Worm (Caenorhabditis elegans) whole organism, young adult: ENCODE data around the gene srg-2.
A peak's percentile ranks its signal among the peaks of the same experiment; 100 is the strongest.

Source experiments
- B0035.1 ChIP-seq: sonication (generic microtip); optimal IDR thresholded peaks from 2 replicates; lab custom pipeline; 2016; ENCODE audit warnings: missing genetic modification characterization, mild to moderate bottlenecking, missing compliant biosample characterization, missing genotype, missing genetic modification reagents
- B0261.1 ChIP-seq: sonication (generic microtip); optimal IDR thresholded peaks from 2 replicates; lab custom pipeline; 2016; ENCODE audit warnings: mild to moderate bottlenecking, missing genetic modification characterization, moderate library complexity, missing compliant biosample characterization
- C06A6.2 ChIP-seq: fragments of 200-800 bp; sonication (Bioruptor generic); conservative IDR thresholded peaks from 2 replicates; pipeline ENCODE4 v1.3.6; 2022; ENCODE audit warnings: missing genetic modification characterization, missing compliant biosample characterization
- F33H1.4 ChIP-seq: fragments of 200-800 bp; sonication (Bioruptor generic); IDR thresholded peaks from 2 replicates; pipeline ENCODE4 v1.3.6; 2022; ENCODE audit warnings: missing genetic modification reagents, missing genetic modification characterization, missing compliant biosample characterization
- F52B5.7 ChIP-seq: sonication (generic microtip); optimal IDR thresholded peaks from 2 replicates; lab custom pipeline; 2016; ENCODE audit warnings: mild to moderate bottlenecking, missing genetic modification characterization, missing compliant biosample characterization
- F55B11.4 ChIP-seq: sonication (generic microtip); optimal IDR thresholded peaks from 2 replicates; lab custom pipeline; 2016; ENCODE audit warnings: missing compliant biosample characterization, missing genetic modification characterization, borderline replicate concordance; ENCODE audit not compliant: insufficient read depth
- F57A8.1 ChIP-seq: fragments of 200-800 bp; sonication (Bioruptor generic); optimal IDR thresholded peaks from 2 replicates; lab custom pipeline; 2018; ENCODE audit warnings: mild to moderate bottlenecking, missing genetic modification characterization, moderate library complexity, missing compliant biosample characterization
- Y67H2A.10 ChIP-seq: fragments of 200-800 bp; sonication (Bioruptor generic); conservative IDR thresholded peaks from 2 replicates; pipeline ENCODE4 v1.3.6; 2022; ENCODE audit warnings: missing genetic modification reagents, missing genetic modification characterization, missing compliant biosample characterization
- Y79H2A.3 ChIP-seq: fragments of 200-800 bp; sonication (Bioruptor generic); conservative IDR thresholded peaks from 2 replicates; pipeline ENCODE4 v1.3.6; 2022; ENCODE audit warnings: missing genetic modification reagents, missing genetic modification characterization, missing compliant biosample characterization
- aptf-3 ChIP-seq: fragments of 200-800 bp; sonication (Bioruptor generic); IDR thresholded peaks from 2 replicates; pipeline ENCODE4 v1.3.6; 2022; ENCODE audit warnings: missing genetic modification characterization, missing compliant biosample characterization
- athp-1 ChIP-seq: sonication (generic microtip); optimal IDR thresholded peaks from 2 replicates; lab custom pipeline; 2017; ENCODE audit warnings: mild to moderate bottlenecking, missing genetic modification characterization, missing compliant biosample characterization
- attf-3 ChIP-seq: fragments of 200-800 bp; sonication (Bioruptor generic); conservative IDR thresholded peaks from 2 replicates; pipeline ENCODE4 v1.3.6; 2022; ENCODE audit warnings: missing genetic modification reagents, missing genetic modification characterization, missing compliant biosample characterization
- attf-5 ChIP-seq: fragments of 200-800 bp; sonication (Bioruptor generic); optimal IDR thresholded peaks from 2 replicates; lab custom pipeline; 2018; ENCODE audit warnings: mild to moderate bottlenecking, missing genetic modification characterization, missing compliant biosample characterization
- bed-2 ChIP-seq: fragments of 200-800 bp; sonication (Bioruptor generic); IDR thresholded peaks from 2 replicates; pipeline ENCODE4 v1.3.6; 2022; ENCODE audit warnings: missing genetic modification reagents, missing genetic modification characterization, missing compliant biosample characterization
- ceh-100 ChIP-seq: fragments of 200-800 bp; sonication (Bioruptor generic); IDR thresholded peaks from 2 replicates; pipeline ENCODE4 v1.3.6; 2022; ENCODE audit warnings: missing genetic modification reagents, missing genetic modification characterization, missing compliant biosample characterization
- ceh-58 ChIP-seq: fragments of 200-800 bp; sonication (Bioruptor generic); IDR thresholded peaks from 2 replicates; pipeline ENCODE4 v1.3.6; 2022; ENCODE audit warnings: missing genetic modification characterization, missing compliant biosample characterization
- ceh-79 ChIP-seq: sonication (generic microtip); optimal IDR thresholded peaks from 2 replicates; lab custom pipeline; 2017; ENCODE audit warnings: mild to moderate bottlenecking, missing genetic modification characterization, missing compliant biosample characterization
- egl-18 ChIP-seq: fragments of 200-800 bp; sonication (Bioruptor generic); IDR thresholded peaks from 2 replicates; pipeline ENCODE4 v1.3.6; 2022; ENCODE audit warnings: missing genetic modification reagents, missing genetic modification characterization, missing compliant biosample characterization
- ets-4 ChIP-seq: fragments of 200-800 bp; sonication (Bioruptor generic); optimal IDR thresholded peaks from 2 replicates; lab custom pipeline; 2018; ENCODE audit warnings: mild to moderate bottlenecking, missing genetic modification characterization, missing compliant biosample characterization
- gei-17 ChIP-seq: fragments of 200-800 bp; sonication (Bioruptor generic); optimal IDR thresholded peaks from 2 replicates; lab custom pipeline; 2018; ENCODE audit warnings: mild to moderate bottlenecking, missing genetic modification characterization, missing compliant biosample characterization
- him-1 ChIP-seq: sonication (generic microtip); optimal IDR thresholded peaks from 2 replicates; lab custom pipeline; 2016; ENCODE audit warnings: missing genotype, missing genetic modification reagents, missing genetic modification characterization, missing compliant biosample characterization
- hlh-12 ChIP-seq: sonication (generic microtip); optimal IDR thresholded peaks from 2 replicates; lab custom pipeline; 2016; ENCODE audit warnings: missing genetic modification characterization, missing compliant biosample characterization
- hsf-1 ChIP-seq: fragments of 200-800 bp; sonication (Bioruptor generic); IDR thresholded peaks from 2 replicates; pipeline ENCODE4 v1.3.6; 2022; ENCODE audit warnings: missing genetic modification reagents, missing genetic modification characterization, missing compliant biosample characterization
- lir-1 ChIP-seq: fragments of 200-800 bp; sonication (Bioruptor generic); conservative IDR thresholded peaks from 2 replicates; pipeline ENCODE4 v1.3.6; 2022; ENCODE audit warnings: missing genetic modification reagents, missing genetic modification characterization, missing compliant biosample characterization
- mel-28 ChIP-seq: sonication (generic microtip); optimal IDR thresholded peaks from 2 replicates; lab custom pipeline; 2016; ENCODE audit warnings: borderline replicate concordance, mild to moderate bottlenecking, missing genetic modification characterization, missing compliant biosample characterization
- mxl-1 ChIP-seq: sonication (generic microtip); optimal IDR thresholded peaks from 2 replicates; lab custom pipeline; 2016; ENCODE audit warnings: missing genetic modification characterization, missing compliant biosample characterization
- nfyb-1 ChIP-seq: fragments of 200-800 bp; sonication (Bioruptor generic); IDR thresholded peaks from 2 replicates; pipeline ENCODE4 v1.3.6; 2022; ENCODE audit warnings: missing genetic modification reagents, missing genetic modification characterization, missing compliant biosample characterization
- nhr-90 ChIP-seq: sonication (generic microtip); optimal IDR thresholded peaks from 2 replicates; lab custom pipeline; 2016; ENCODE audit warnings: missing genotype, mild to moderate bottlenecking, missing genetic modification characterization, missing compliant biosample characterization
- pbrm-1 ChIP-seq: fragments of 200-800 bp; sonication (Bioruptor generic); IDR thresholded peaks from 2 replicates; pipeline ENCODE4 v1.3.6; 2022; ENCODE audit warnings: missing genetic modification reagents, missing genetic modification characterization, missing compliant biosample characterization
- snpc-4 ChIP-seq, 5 experiments: fragments of 150-350 bp in 1 of 5; sonication (generic microtip) in 4 of 5; optimal IDR thresholded peaks; 2 replicates each; lab custom pipeline; 2014 to 2018; ENCODE audit warnings: missing genetic modification characterization in 5 of 5, missing biosample characterization in 3 of 5, antibody characterized with exemption in 2 of 5, mild to moderate bottlenecking in 2 of 5, missing compliant biosample characterization in 2 of 5, missing genotype in 2 of 5, moderate library complexity in 2 of 5, missing genetic modification reagents in 1 of 5
- sptf-2 ChIP-seq: fragments of 200-800 bp; sonication (Bioruptor generic); optimal IDR thresholded peaks from 2 replicates; lab custom pipeline; 2018; ENCODE audit warnings: mild to moderate bottlenecking, missing genetic modification characterization, missing compliant biosample characterization
- tbp1 ChIP-seq: fragments of 200-800 bp; sonication (Bioruptor generic); optimal IDR thresholded peaks from 2 replicates; lab custom pipeline; 2018; ENCODE audit warnings: mild to moderate bottlenecking, missing genetic modification characterization, missing compliant biosample characterization
- tbx-9 ChIP-seq: sonication (generic microtip); optimal IDR thresholded peaks from 2 replicates; lab custom pipeline; 2016; ENCODE audit warnings: borderline replicate concordance, missing genetic modification characterization, inconsistent platforms, missing compliant biosample characterization
- unc-130 ChIP-seq: sonication (generic microtip); optimal IDR thresholded peaks from 2 replicates; lab custom pipeline; 2016; ENCODE audit warnings: missing genetic modification reagents, missing genetic modification characterization, missing compliant biosample characterization
- zfh-2 ChIP-seq: fragments of 200-800 bp; sonication (Bioruptor generic); conservative IDR thresholded peaks from 2 replicates; pipeline ENCODE4 v1.3.6; 2022; ENCODE audit warnings: missing genetic modification reagents, missing genetic modification characterization, missing compliant biosample characterization
- zim-3 ChIP-seq: sonication (generic microtip); optimal IDR thresholded peaks from 2 replicates; lab custom pipeline; 2017; ENCODE audit warnings: mild to moderate bottlenecking, missing genetic modification characterization, moderate library complexity, missing compliant biosample characterization
- ztf-22 ChIP-seq: fragments of 200-800 bp; sonication (Bioruptor generic); optimal IDR thresholded peaks from 2 replicates; lab custom pipeline; 2018; ENCODE audit warnings: mild to moderate bottlenecking, missing genetic modification characterization, moderate library complexity, missing compliant biosample characterization
- ztf-26 ChIP-seq: sonication (generic microtip); optimal IDR thresholded peaks from 2 replicates; lab custom pipeline; 2017; ENCODE audit warnings: missing genetic modification characterization, missing compliant biosample characterization
- ztf-3 ChIP-seq: fragments of 200-800 bp; sonication (Bioruptor generic); optimal IDR thresholded peaks from 2 replicates; lab custom pipeline; 2018; ENCODE audit warnings: mild to moderate bottlenecking, missing genetic modification characterization, missing compliant biosample characterization

Gene srg-2

ce11 chrIII:6301685-6302084 is 41.7 kb upstream of the srg-2 start:
- TF ChIP-seq nfyb-1 (GFP tag; lab: Robert Waterston, UW): peak; percentile 76

- TF ChIP-seq ceh-100 (GFP tag; lab: Robert Waterston, UW) (no peak), unc-130 (no peak), athp-1 (tag; lab: Kevin White, UChicago) (no peak), B0035.1 (no peak)
- TF ChIP-seq, all 124 proteins: peak for 0
Observed at ce11 chrIII:6300297-6300696, 40.3 kb upstream of the srg-2 start.

- TF ChIP-seq hsf-1 (GFP tag; lab: Robert Waterston, UW) (no peak), mxl-1 (tag; lab: Kevin White, UChicago) (no peak), F33H1.4 (GFP tag; lab: Robert Waterston, UW) (no peak), F52B5.7 (tag; lab: Kevin White, UChicago) (no peak), gei-17 (GFP tag; lab: Kevin White, UChicago) (no peak), hlh-12 (tag; lab: Kevin White, UChicago) (no peak), ceh-79 (tag; lab: Kevin White, UChicago) (no peak), attf-3 (GFP tag; lab: Robert Waterston, UW) (no peak), B0261.1 (tag; lab: Kevin White, UChicago) (no peak), ceh-58 (GFP tag; lab: Robert Waterston, UW) (no peak), ztf-26 (tag; lab: Kevin White, UChicago) (no peak), bed-2 (GFP tag; lab: Robert Waterston, UW) (no peak), C06A6.2 (GFP tag; lab: Robert Waterston, UW) (no peak), ztf-3 (GFP tag; lab: Kevin White, UChicago) (no peak), Y79H2A.3 (no peak)
Observed at ce11 chrIII:6298131-6298530, 38.1 kb upstream of the srg-2 start, which contains the start of gene F47D12.3. TSS of gene F47D12.3 (plus strand) at chrIII:6298461.

- TF ChIP-seq nhr-90 (tag; lab: Kevin White, UChicago): no peak
- no peak for TF ChIP-seq F55B11.4 (tag; lab: Kevin White, UChicago)
- TF ChIP-seq B0261.1 (tag; lab: Kevin White, UChicago): no peak
- no peak for TF ChIP-seq sptf-2 (GFP tag; lab: Kevin White, UChicago)
- no peak for TF ChIP-seq Y67H2A.10 (GFP tag; lab: Robert Waterston, UW)
- no peak for TF ChIP-seq attf-5
- no peak for TF ChIP-seq tbx-9 (tag; lab: Kevin White, UChicago)
- TF ChIP-seq him-1 (tag; lab: Kevin White, UChicago): no peak
- TF ChIP-seq lir-1: no peak
- no peak for TF ChIP-seq ztf-22
- TF ChIP-seq tbp1 (GFP tag; lab: Kevin White, UChicago): no peak
- no peak for TF ChIP-seq egl-18 (GFP tag; lab: Robert Waterston, UW)
- no peak for TF ChIP-seq mel-28 (tag; lab: Kevin White, UChicago)
- TF ChIP-seq ets-4 (GFP tag; lab: Kevin White, UChicago): no peak
- no peak for TF ChIP-seq zfh-2 (GFP tag; lab: Robert Waterston, UW)
- TF ChIP-seq snpc-4 (GFP tag; optimal IDR thresholded peaks at IDR 0.05; lab: Kevin White, UChicago): no peak
- no peak for TF ChIP-seq snpc-4 (tag; optimal IDR thresholded peaks at IDR 0.05; lab: Kevin White, UChicago)
- no peak for TF ChIP-seq zim-3
- no peak for TF ChIP-seq aptf-3 (GFP tag; lab: Robert Waterston, UW)
- no peak for TF ChIP-seq F57A8.1 (GFP tag; lab: Kevin White, UChicago)
- no peak for TF ChIP-seq pbrm-1 (GFP tag; lab: Robert Waterston, UW)
- TF ChIP-seq, all 124 proteins: peak for 0
Observed at ce11 chrIII:6297599-6297998, 37.6 kb upstream of the srg-2 start.
